Fruit fly (Drosophila melanogaster) whole organism, embryonic: Measurements from ENCODE around the gene ckd.

ENCODE experiments used
- ATbp ChIP-seq: fragments of 200-800 bp; sonication (Bioruptor generic); optimal IDR thresholded peaks from 2 replicates; lab custom pipeline; 2017; ENCODE audit warnings: missing biosample characterization, mild to moderate bottlenecking, missing genetic modification characterization, missing genetic modification reagents
- Bgb ChIP-seq: fragments of 200-800 bp; sonication (Bioruptor generic); IDR thresholded peaks from 2 replicates; pipeline ENCODE4 v1.3.6; 2022; ENCODE audit warnings: missing biosample characterization, missing genetic modification characterization; ENCODE audit not compliant: partially characterized antibody
- C15 ChIP-seq: fragments of 200-800 bp; sonication (Bioruptor generic); IDR thresholded peaks from 3 replicates; pipeline ENCODE4 v1.3.6; 2022; ENCODE audit warnings: missing biosample characterization, missing genetic modification characterization
- CG1024 ChIP-seq: fragments of 200-800 bp; sonication (Bioruptor generic); IDR thresholded peaks from 2 replicates; pipeline ENCODE4 v1.3.6; 2022; ENCODE audit warnings: missing biosample characterization, missing genetic modification characterization
- CG10462 ChIP-seq: fragments of 200-800 bp; sonication (Bioruptor generic); optimal IDR thresholded peaks from 2 replicates; lab custom pipeline; 2016; ENCODE audit warnings: missing biosample characterization, missing genetic modification characterization
- CG13296 ChIP-seq: fragments of 200-800 bp; sonication (Bioruptor generic); optimal IDR thresholded peaks from 3 replicates; lab custom pipeline; 2018; ENCODE audit warnings: missing biosample characterization, mild to moderate bottlenecking, missing genetic modification characterization
- CG13775 ChIP-seq: fragments of 200-800 bp; sonication (Bioruptor generic); optimal IDR thresholded peaks from 3 replicates; lab custom pipeline; 2017; ENCODE audit warnings: missing biosample characterization, mild to moderate bottlenecking, missing genetic modification characterization
- CG14050 ChIP-seq: fragments of 200-800 bp; sonication (Bioruptor generic); IDR thresholded peaks from 3 replicates; pipeline ENCODE4 v1.3.6; 2022; ENCODE audit warnings: missing biosample characterization, missing genetic modification characterization
- CG15601 ChIP-seq: fragments of 200-800 bp; sonication (Bioruptor generic); optimal IDR thresholded peaks from 3 replicates; lab custom pipeline; 2019; ENCODE audit warnings: missing biosample characterization, mild to moderate bottlenecking, missing genetic modification characterization, moderate library complexity
- CG15696 ChIP-seq: fragments of 200-800 bp; sonication (Bioruptor generic); optimal IDR thresholded peaks from 2 replicates; lab custom pipeline; 2019; ENCODE audit warnings: missing biosample characterization, mild to moderate bottlenecking, missing genetic modification characterization, moderate library complexity
- CG17186 ChIP-seq: fragments of 200-800 bp; sonication (Bioruptor generic); optimal IDR thresholded peaks from 3 replicates; lab custom pipeline; 2017; ENCODE audit warnings: missing biosample characterization, missing genetic modification reagents, missing genetic modification characterization
- CG18476 ChIP-seq: fragments of 200-800 bp; sonication (Bioruptor generic); optimal IDR thresholded peaks from 2 replicates; lab custom pipeline; 2016; ENCODE audit warnings: missing biosample characterization, mild to moderate bottlenecking, missing genetic modification characterization
- CG18764 ChIP-seq: fragments of 200-800 bp; sonication (Bioruptor generic); optimal IDR thresholded peaks from 3 replicates; lab custom pipeline; 2016; ENCODE audit warnings: missing biosample characterization, missing genetic modification characterization
- CG2712 ChIP-seq: fragments of 200-800 bp; optimal IDR thresholded peaks from 3 replicates; lab custom pipeline; 2019; ENCODE audit warnings: missing biosample characterization, mild to moderate bottlenecking, missing genetic modification characterization, moderate library complexity
- CG33213 ChIP-seq: fragments of 200-800 bp; sonication (Bioruptor generic); optimal IDR thresholded peaks from 3 replicates; lab custom pipeline; 2016; ENCODE audit warnings: missing biosample characterization, missing genetic modification characterization
- CG34224 ChIP-seq: fragments of 200-800 bp; sonication (Bioruptor generic); IDR thresholded peaks from 3 replicates; pipeline ENCODE4 v1.3.6; 2022; ENCODE audit warnings: missing biosample characterization, missing genetic modification characterization; ENCODE audit not compliant: partially characterized antibody
- CG5180 ChIP-seq: fragments of 200-800 bp; sonication (Bioruptor generic); optimal IDR thresholded peaks from 3 replicates; lab custom pipeline; 2017; ENCODE audit warnings: missing biosample characterization, missing genetic modification characterization, mild to moderate bottlenecking, moderate library complexity, missing genetic modification reagents
- CG5245 ChIP-seq: fragments of 200-800 bp; sonication (Bioruptor generic); optimal IDR thresholded peaks from 3 replicates; lab custom pipeline; 2016; ENCODE audit warnings: missing biosample characterization, missing genetic modification characterization
- CG6765 ChIP-seq: fragments of 200-800 bp; sonication (Bioruptor generic); optimal IDR thresholded peaks from 3 replicates; lab custom pipeline; 2017; ENCODE audit warnings: missing biosample characterization, mild to moderate bottlenecking, missing genetic modification characterization
- CG8290 ChIP-seq, 3 experiments: fragments of 200-800 bp; sonication (Bioruptor generic); optimal IDR thresholded peaks; 2 replicates each; lab custom pipeline; 2016 to 2019; ENCODE audit warnings: missing biosample characterization in 3 of 3, missing genetic modification characterization in 3 of 3, mild to moderate bottlenecking in 2 of 3, moderate library complexity in 1 of 3
- CG9215 ChIP-seq: fragments of 200-800 bp; sonication (Bioruptor generic); IDR thresholded peaks from 2 replicates; pipeline ENCODE4 v1.3.6; 2022; ENCODE audit warnings: missing biosample characterization, missing genetic modification characterization
- Hsf ChIP-seq: fragments of 200-800 bp; sonication (Bioruptor generic); optimal IDR thresholded peaks from 3 replicates; lab custom pipeline; 2016; ENCODE audit warnings: missing biosample characterization, missing genetic modification characterization
- Kr ChIP-seq: fragments of 200-800 bp; sonication (Bioruptor generic); optimal IDR thresholded peaks from 2 replicates; lab custom pipeline; 2017; ENCODE audit warnings: missing biosample characterization, mild to moderate bottlenecking, missing genetic modification characterization
- MBD-R2 ChIP-seq: fragments of 200-800 bp; sonication (Bioruptor generic); IDR thresholded peaks from 2 replicates; pipeline ENCODE4 v1.3.6; 2022; ENCODE audit warnings: missing biosample characterization, missing genetic modification characterization
- Poxn ChIP-seq: fragments of 200-800 bp; sonication (Bioruptor generic); IDR thresholded peaks from 2 replicates; pipeline ENCODE4 v1.3.6; 2022; ENCODE audit warnings: missing biosample characterization, missing genetic modification characterization
- TFAM ChIP-seq: fragments of 200-800 bp; sonication (Bioruptor generic); optimal IDR thresholded peaks from 2 replicates; lab custom pipeline; 2017; ENCODE audit warnings: missing biosample characterization, missing genetic modification characterization, inconsistent platforms
- Vsx1 ChIP-seq: fragments of 200-800 bp; sonication (Bioruptor generic); optimal IDR thresholded peaks from 2 replicates; lab custom pipeline; 2017; ENCODE audit warnings: missing biosample characterization, mild to moderate bottlenecking, missing genetic modification characterization, missing genetic modification reagents
- Xrp1 ChIP-seq: fragments of 200-800 bp; sonication (Bioruptor generic); IDR thresholded peaks from 2 replicates; pipeline ENCODE4 v1.3.6; 2022; ENCODE audit warnings: missing biosample characterization, missing genetic modification characterization
- caup ChIP-seq: fragments of 200-800 bp; sonication (Bioruptor generic); optimal IDR thresholded peaks from 3 replicates; lab custom pipeline; 2017; ENCODE audit warnings: missing biosample characterization, mild to moderate bottlenecking, missing genetic modification characterization, moderate library complexity; ENCODE audit not compliant: severe bottlenecking
- chinmo ChIP-seq: fragments of 200-800 bp; sonication (Bioruptor generic); IDR thresholded peaks from 4 replicates; pipeline ENCODE4 v1.3.6; 2022; ENCODE audit warnings: missing biosample characterization, missing genetic modification characterization; ENCODE audit not compliant: partially characterized antibody
- dimm ChIP-seq: fragments of 200-800 bp; sonication (Bioruptor generic); IDR thresholded peaks from 2 replicates; pipeline ENCODE4 v1.3.6; 2022; ENCODE audit warnings: missing biosample characterization, missing genetic modification characterization
- esg ChIP-seq: fragments of 200-800 bp; sonication (Bioruptor generic); conservative IDR thresholded peaks from 2 replicates; pipeline ENCODE4 v1.3.6; 2022; ENCODE audit warnings: missing biosample characterization, missing genetic modification characterization
- exex ChIP-seq: fragments of 200-800 bp; sonication (Bioruptor generic); optimal IDR thresholded peaks from 4 replicates; lab custom pipeline; 2018; ENCODE audit warnings: missing biosample characterization, mild to moderate bottlenecking, missing genetic modification characterization, moderate library complexity
- gem ChIP-seq: fragments of 200-800 bp; sonication (Bioruptor generic); optimal IDR thresholded peaks from 2 replicates; lab custom pipeline; 2019; ENCODE audit warnings: missing biosample characterization, mild to moderate bottlenecking, missing genetic modification characterization, moderate library complexity
- kah ChIP-seq: fragments of 200-800 bp; sonication (Bioruptor generic); optimal IDR thresholded peaks from 2 replicates; lab custom pipeline; 2018; ENCODE audit warnings: missing biosample characterization, mild to moderate bottlenecking, missing genetic modification characterization
- mld ChIP-seq: fragments of 200-800 bp; sonication (Bioruptor generic); IDR thresholded peaks from 3 replicates; pipeline ENCODE4 v1.3.6; 2022; ENCODE audit warnings: missing biosample characterization, missing genetic modification characterization; ENCODE audit not compliant: partially characterized antibody
- org-1 ChIP-seq: fragments of 200-800 bp; sonication (Bioruptor generic); optimal IDR thresholded peaks from 2 replicates; lab custom pipeline; 2017; ENCODE audit warnings: missing biosample characterization, missing genetic modification characterization
- pita ChIP-seq: fragments of 200-800 bp; sonication (Bioruptor generic); optimal IDR thresholded peaks from 2 replicates; lab custom pipeline; 2017; ENCODE audit warnings: missing biosample characterization, mild to moderate bottlenecking, missing genetic modification characterization
- sr ChIP-seq: fragments of 200-800 bp; sonication (Bioruptor generic); IDR thresholded peaks from 3 replicates; pipeline ENCODE4 v1.3.6; 2022; ENCODE audit warnings: missing biosample characterization, missing genetic modification characterization
- stwl ChIP-seq: fragments of 200-800 bp; sonication (Bioruptor generic); optimal IDR thresholded peaks from 3 replicates; lab custom pipeline; 2018; ENCODE audit warnings: missing biosample characterization, mild to moderate bottlenecking, missing genetic modification characterization, moderate library complexity
- sug ChIP-seq: fragments of 200-800 bp; optimal IDR thresholded peaks from 2 replicates; lab custom pipeline; 2019; ENCODE audit warnings: missing biosample characterization, mild to moderate bottlenecking, missing genetic modification characterization, moderate library complexity
- tap ChIP-seq: fragments of 200-800 bp; optimal IDR thresholded peaks from 3 replicates; lab custom pipeline; 2019; ENCODE audit warnings: missing biosample characterization, mild to moderate bottlenecking, missing genetic modification characterization, moderate library complexity
- tin ChIP-seq: fragments of 200-800 bp; sonication (Bioruptor generic); optimal IDR thresholded peaks from 3 replicates; lab custom pipeline; 2016; ENCODE audit warnings: missing biosample characterization, missing genetic modification characterization
- trh ChIP-seq: fragments of 200-800 bp; sonication (Bioruptor generic); optimal IDR thresholded peaks from 2 replicates; lab custom pipeline; 2016; ENCODE audit warnings: missing biosample characterization, missing genetic modification characterization

Gene ckd

DNA sequence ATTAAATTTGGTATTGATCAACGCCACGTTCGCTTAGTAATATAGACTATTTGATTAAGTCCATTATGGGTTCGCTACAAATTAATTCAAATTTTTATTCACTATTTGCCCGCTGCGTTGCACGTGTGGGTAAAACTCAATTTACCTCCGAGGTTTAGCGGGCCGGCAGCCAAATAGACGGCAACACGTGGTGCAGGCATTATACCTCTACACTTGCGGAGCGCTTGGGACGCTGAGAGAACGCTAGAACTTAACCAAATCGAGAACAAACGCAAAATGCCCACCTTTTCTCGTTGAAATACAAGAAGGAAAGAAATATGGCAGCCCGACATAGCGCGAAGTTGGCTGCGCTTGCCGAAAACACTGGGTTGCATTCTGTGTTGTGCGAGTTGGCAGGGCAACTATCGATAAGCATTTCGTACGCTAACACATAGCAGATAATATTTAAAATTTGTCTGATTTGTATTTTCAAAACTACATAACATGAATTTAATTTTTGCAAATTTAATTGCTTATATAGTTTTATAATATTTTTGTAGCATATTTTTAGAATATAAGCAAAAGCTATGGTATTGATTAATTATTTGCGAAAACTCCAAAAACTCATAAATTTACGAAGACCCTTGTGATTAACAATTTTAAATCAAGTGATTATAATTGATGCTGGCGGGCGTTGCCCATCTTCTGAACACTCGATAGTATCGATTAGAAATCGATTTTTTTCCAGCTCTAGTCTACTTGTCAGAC, 34.9 kb upstream of the ckd start, which contains the start of the genes RpL28 and eIF1 (continued):
- peak; percentile 88 for TF ChIP-seq ATbp (GFP tag; lab: Kevin White, UChicago)
- TF ChIP-seq MBD-R2 (GFP tag; lab: Robert Waterston, UW): peak; percentile 43; the same call in 1 of the 2 replicates
- TF ChIP-seq tap (tag; lab: Kevin White, UChicago): peak; percentile 33
- TF ChIP-seq exex (tag; lab: Kevin White, UChicago): peak; percentile 53
- peak; percentile 39; the same call in 1 of the 2 replicates for TF ChIP-seq Xrp1 (GFP tag; lab: Robert Waterston, UW)
- peak; percentile 86; the same call in 2 of the 3 replicates for TF ChIP-seq C15 (GFP tag; lab: Robert Waterston, UW)
- TF ChIP-seq Hsf (GFP tag; lab: Kevin White, UChicago): peak; percentile 94
- peak; percentile 88 for TF ChIP-seq sug (tag; lab: Kevin White, UChicago)
- TF ChIP-seq CG34224: peak; percentile 69; the same call in 2 of the 3 replicates
- TF ChIP-seq Kr: peak; percentile 88
- peak; percentile 91 for TF ChIP-seq CG13296 (GFP tag; lab: Kevin White, UChicago)
- peak; percentile 78 for TF ChIP-seq CG10462 (GFP tag; lab: Kevin White, UChicago)
- peak; percentile 98 for TF ChIP-seq CG13775
- TF ChIP-seq caup (GFP tag; lab: Kevin White, UChicago): peak; percentile 98
- TF ChIP-seq CG14050 (GFP tag; lab: Robert Waterston, UW): peak; percentile 85
- TF ChIP-seq Vsx1 (GFP tag; lab: Kevin White, UChicago): peak; percentile 92
- peak; percentile 66 for TF ChIP-seq esg (GFP tag; lab: Robert Waterston, UW)
- peak; percentile 88 for TF ChIP-seq kah (GFP tag; lab: Kevin White, UChicago)
- peak; percentile 88 for TF ChIP-seq CG18764
- TF ChIP-seq dimm: 0 out of 2 replicates have a peak, but pooled peaks have one; percentile 17
- peak; percentile 95 for TF ChIP-seq CG6765
- TF ChIP-seq CG9215: peak; percentile 83
- TF ChIP-seq mld (GFP tag; lab: Robert Waterston, UW): 0 out of 3 replicates have a peak, but pooled peaks have one; percentile 39
- TF ChIP-seq CG8290 (GFP tag; optimal IDR thresholded peaks at IDR 0.05; lab: Kevin White, UChicago): peak; percentile 93
- TF ChIP-seq CG8290 (tag; optimal IDR thresholded peaks at IDR 0.05; lab: Kevin White, UChicago): peak; percentile 89 to 97
- peak; percentile 83 for TF ChIP-seq TFAM (GFP tag; lab: Kevin White, UChicago)
- TF ChIP-seq CG2712 (tag; lab: Kevin White, UChicago): peak; percentile 86
- TF ChIP-seq CG5180 (GFP tag; lab: Kevin White, UChicago): peak; percentile 81
- TF ChIP-seq pita (GFP tag; lab: Kevin White, UChicago): no peak
- peak; percentile 76 for TF ChIP-seq Bgb (GFP tag; lab: Robert Waterston, UW)
- peak; percentile 62 for TF ChIP-seq CG15696 (tag; lab: Kevin White, UChicago)
- TF ChIP-seq trh (GFP tag; lab: Kevin White, UChicago): peak; percentile 94
- peak; percentile 84 for TF ChIP-seq CG1024 (GFP tag; lab: Robert Waterston, UW)
- peak; percentile 84 for TF ChIP-seq CG15601 (tag; lab: Kevin White, UChicago)
- TF ChIP-seq org-1 (GFP tag; lab: Kevin White, UChicago): peak; percentile 86
- TF ChIP-seq sr (GFP tag; lab: Robert Waterston, UW): peak; percentile 89
- TF ChIP-seq tin (GFP tag; lab: Kevin White, UChicago): peak; percentile 91
- TF ChIP-seq chinmo (GFP tag; lab: Robert Waterston, UW): 0 out of 4 replicates have a peak, but pooled peaks have one; percentile 53
- peak; percentile 93 for TF ChIP-seq CG33213 (GFP tag; lab: Kevin White, UChicago)
- peak; percentile 92 for TF ChIP-seq CG17186 (GFP tag; lab: Kevin White, UChicago)
- TF ChIP-seq Poxn: peak; percentile 56; the same call in 1 of the 2 replicates
- peak; percentile 83 for TF ChIP-seq CG18476 (GFP tag; lab: Kevin White, UChicago)
- TF ChIP-seq CG5245 (GFP tag; lab: Kevin White, UChicago): peak; percentile 83
- TF ChIP-seq stwl: peak; percentile 60
- no peak for TF ChIP-seq gem (tag; lab: Kevin White, UChicago)
